Worm (Caenorhabditis elegans) whole organism, young adult: ENCODE data around the gene F54F2.9.

ENCODE experiments used
- B0035.1 ChIP-seq: sonication (generic microtip); optimal IDR thresholded peaks from 2 replicates; lab custom pipeline; 2016; ENCODE audit warnings: missing genetic modification characterization, mild to moderate bottlenecking, missing compliant biosample characterization, missing genotype, missing genetic modification reagents
- F10E7.11 ChIP-seq: sonication (generic microtip); optimal IDR thresholded peaks from 2 replicates; lab custom pipeline; 2017; ENCODE audit warnings: mild to moderate bottlenecking, missing genetic modification characterization, moderate library complexity, missing compliant biosample characterization
- egrh-3 ChIP-seq: fragments of 200-800 bp; sonication (Bioruptor generic); IDR thresholded peaks from 2 replicates; pipeline ENCODE4 v1.3.6; 2022; ENCODE audit warnings: missing genetic modification reagents, missing genetic modification characterization, missing compliant biosample characterization
- hlh-12 ChIP-seq: sonication (generic microtip); optimal IDR thresholded peaks from 2 replicates; lab custom pipeline; 2016; ENCODE audit warnings: missing genetic modification characterization, missing compliant biosample characterization
- zfh-2 ChIP-seq: fragments of 200-800 bp; sonication (Bioruptor generic); conservative IDR thresholded peaks from 2 replicates; pipeline ENCODE4 v1.3.6; 2022; ENCODE audit warnings: missing genetic modification reagents, missing genetic modification characterization, missing compliant biosample characterization

DNA sequence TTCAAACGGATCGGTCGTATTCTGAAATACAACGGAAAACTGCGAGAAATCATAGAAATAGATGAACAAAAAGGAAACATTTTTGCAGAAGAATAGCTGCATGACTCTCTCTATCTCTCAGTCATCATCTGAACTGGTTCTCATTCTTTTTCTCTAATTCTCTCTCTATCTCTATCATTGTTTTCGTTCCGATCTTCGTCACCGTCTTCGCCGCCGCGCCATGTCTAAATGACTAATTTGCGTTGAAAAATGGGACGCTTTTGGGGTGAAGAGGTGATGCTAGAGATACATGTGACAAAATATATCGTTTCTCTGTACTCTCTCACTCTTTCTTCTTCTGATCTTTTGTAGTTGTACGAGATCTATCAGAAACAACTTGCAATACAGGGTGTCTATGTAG, 46.6 kb downstream of the F54F2.9 start:
- TF ChIP-seq zfh-2 (GFP tag; lab: Robert Waterston, UW) (no peak), F10E7.11 (no peak), B0035.1 (no peak), egrh-3 (GFP tag; lab: Robert Waterston, UW) (no peak), hlh-12 (tag; lab: Kevin White, UChicago) (no peak)
